Worm (Caenorhabditis elegans) whole organism, young adult: ENCODE results near the gene T03F6.6.

ENCODE experiments used
- B0035.1 ChIP-seq: sonication (generic microtip); optimal IDR thresholded peaks from 2 replicates; lab custom pipeline; 2016; ENCODE audit warnings: missing genetic modification characterization, mild to moderate bottlenecking, missing compliant biosample characterization, missing genotype, missing genetic modification reagents
- B0336.3 ChIP-seq: fragments of 200-800 bp; sonication (Bioruptor generic); IDR thresholded peaks from 2 replicates; pipeline ENCODE4 v1.3.6; 2022; ENCODE audit warnings: missing genetic modification characterization, missing compliant biosample characterization
- F39B2.1 ChIP-seq: fragments of 200-800 bp; sonication (Bioruptor generic); IDR thresholded peaks from 2 replicates; pipeline ENCODE4 v1.3.6; 2022; ENCODE audit warnings: missing genetic modification reagents, missing genetic modification characterization, missing compliant biosample characterization
- F52B5.7 ChIP-seq: sonication (generic microtip); optimal IDR thresholded peaks from 2 replicates; lab custom pipeline; 2016; ENCODE audit warnings: mild to moderate bottlenecking, missing genetic modification characterization, missing compliant biosample characterization
- K11D2.4 ChIP-seq: fragments of 200-800 bp; sonication (Bioruptor generic); IDR thresholded peaks from 2 replicates; pipeline ENCODE4 v1.3.6; 2022; ENCODE audit warnings: missing genetic modification reagents, missing genetic modification characterization, missing compliant biosample characterization
- T26A5.8 ChIP-seq: sonication (generic microtip); optimal IDR thresholded peaks from 2 replicates; lab custom pipeline; 2016; ENCODE audit warnings: missing genetic modification characterization, missing compliant biosample characterization
- athp-1 ChIP-seq: sonication (generic microtip); optimal IDR thresholded peaks from 2 replicates; lab custom pipeline; 2017; ENCODE audit warnings: mild to moderate bottlenecking, missing genetic modification characterization, missing compliant biosample characterization
- cebp-1 ChIP-seq, 2 experiments: fragments of 200-800 bp in 1 of 2; sonication (Bioruptor generic) in 1 of 2; sonication (generic microtip) in 1 of 2; IDR thresholded peaks in 1 of 2; optimal IDR thresholded peaks in 1 of 2; 2 replicates each; pipeline versions ENCODE4 v1.3.6 to Lab custom; 2017 to 2022; ENCODE audit warnings: missing compliant biosample characterization in 2 of 2, missing genetic modification characterization in 2 of 2, mild to moderate bottlenecking in 1 of 2, missing genetic modification reagents in 1 of 2, moderate library complexity in 1 of 2
- cebp-2 ChIP-seq: fragments of 200-800 bp; sonication (Bioruptor generic); IDR thresholded peaks from 2 replicates; pipeline ENCODE4 v1.3.6; 2022; ENCODE audit warnings: missing genetic modification characterization, missing compliant biosample characterization
- ceh-40 ChIP-seq: fragments of 200-800 bp; sonication (Bioruptor generic); IDR thresholded peaks from 2 replicates; pipeline ENCODE4 v1.3.6; 2022; ENCODE audit warnings: missing genetic modification characterization, missing compliant biosample characterization
- ceh-91 ChIP-seq: fragments of 200-800 bp; sonication (Bioruptor generic); IDR thresholded peaks from 2 replicates; pipeline ENCODE4 v1.3.6; 2022; ENCODE audit warnings: missing genetic modification reagents, missing genetic modification characterization, missing compliant biosample characterization
- die-1 ChIP-seq: sonication (generic microtip); optimal IDR thresholded peaks from 2 replicates; lab custom pipeline; 2016; ENCODE audit warnings: missing genotype, mild to moderate bottlenecking, missing genetic modification characterization, missing compliant biosample characterization
- dpl-1 ChIP-seq: fragments of 150-350 bp; optimal IDR thresholded peaks from 2 replicates; lab custom pipeline; 2014; ENCODE audit warnings: missing biosample characterization, missing genetic modification reagents, missing genetic modification characterization
- egl-44 ChIP-seq: fragments of 200-800 bp; sonication (Bioruptor generic); IDR thresholded peaks from 2 replicates; pipeline ENCODE4 v1.3.6; 2022; ENCODE audit warnings: missing genetic modification reagents, missing genetic modification characterization, missing compliant biosample characterization
- ekl-4 ChIP-seq: fragments of 200-800 bp; sonication (Bioruptor generic); IDR thresholded peaks from 2 replicates; pipeline ENCODE4 v1.3.6; 2022; ENCODE audit warnings: missing genetic modification reagents, missing genetic modification characterization, missing compliant biosample characterization
- hmg-20 ChIP-seq: fragments of 200-800 bp; sonication (Bioruptor generic); IDR thresholded peaks from 2 replicates; pipeline ENCODE4 v1.3.6; 2022; ENCODE audit warnings: missing genetic modification reagents, missing genetic modification characterization, missing compliant biosample characterization
- hrde-1 ChIP-seq: sonication (generic microtip); optimal IDR thresholded peaks from 2 replicates; lab custom pipeline; 2016; ENCODE audit warnings: missing genetic modification characterization, mild to moderate bottlenecking, missing compliant biosample characterization, moderate library complexity, missing genotype, missing genetic modification reagents, borderline replicate concordance
- hsf-1 ChIP-seq: fragments of 200-800 bp; sonication (Bioruptor generic); IDR thresholded peaks from 2 replicates; pipeline ENCODE4 v1.3.6; 2022; ENCODE audit warnings: missing genetic modification reagents, missing genetic modification characterization, missing compliant biosample characterization
- lin-26 ChIP-seq: fragments of 200-800 bp; sonication (Bioruptor generic); IDR thresholded peaks from 2 replicates; pipeline ENCODE4 v1.3.6; 2022; ENCODE audit warnings: missing genetic modification reagents, missing genetic modification characterization, missing compliant biosample characterization
- mcd-1 ChIP-seq: fragments of 200-800 bp; sonication (Bioruptor generic); IDR thresholded peaks from 2 replicates; pipeline ENCODE4 v1.3.6; 2022; ENCODE audit warnings: missing genetic modification reagents, missing genetic modification characterization, missing compliant biosample characterization
- mel-28 ChIP-seq: sonication (generic microtip); optimal IDR thresholded peaks from 2 replicates; lab custom pipeline; 2016; ENCODE audit warnings: borderline replicate concordance, mild to moderate bottlenecking, missing genetic modification characterization, missing compliant biosample characterization
- nhr-80 ChIP-seq: sonication (generic microtip); optimal IDR thresholded peaks from 2 replicates; lab custom pipeline; 2016; ENCODE audit warnings: missing genetic modification characterization, missing compliant biosample characterization
- pbrm-1 ChIP-seq: fragments of 200-800 bp; sonication (Bioruptor generic); IDR thresholded peaks from 2 replicates; pipeline ENCODE4 v1.3.6; 2022; ENCODE audit warnings: missing genetic modification reagents, missing genetic modification characterization, missing compliant biosample characterization
- snpc-4 ChIP-seq, 5 experiments: fragments of 150-350 bp in 1 of 5; sonication (generic microtip) in 4 of 5; optimal IDR thresholded peaks; 2 replicates each; lab custom pipeline; 2014 to 2018; ENCODE audit warnings: missing genetic modification characterization in 5 of 5, missing biosample characterization in 3 of 5, antibody characterized with exemption in 2 of 5, mild to moderate bottlenecking in 2 of 5, missing compliant biosample characterization in 2 of 5, missing genotype in 2 of 5, moderate library complexity in 2 of 5, missing genetic modification reagents in 1 of 5
- sptf-2 ChIP-seq: fragments of 200-800 bp; sonication (Bioruptor generic); optimal IDR thresholded peaks from 2 replicates; lab custom pipeline; 2018; ENCODE audit warnings: mild to moderate bottlenecking, missing genetic modification characterization, missing compliant biosample characterization
- tbp1 ChIP-seq: fragments of 200-800 bp; sonication (Bioruptor generic); optimal IDR thresholded peaks from 2 replicates; lab custom pipeline; 2018; ENCODE audit warnings: mild to moderate bottlenecking, missing genetic modification characterization, missing compliant biosample characterization
- unc-130 ChIP-seq: sonication (generic microtip); optimal IDR thresholded peaks from 2 replicates; lab custom pipeline; 2016; ENCODE audit warnings: missing genetic modification reagents, missing genetic modification characterization, missing compliant biosample characterization
- ztf-18 ChIP-seq: sonication (generic microtip); optimal IDR thresholded peaks from 2 replicates; lab custom pipeline; 2016; ENCODE audit warnings: missing genotype, mild to moderate bottlenecking, missing genetic modification characterization, missing compliant biosample characterization
- ztf-26 ChIP-seq: sonication (generic microtip); optimal IDR thresholded peaks from 2 replicates; lab custom pipeline; 2017; ENCODE audit warnings: missing genetic modification characterization, missing compliant biosample characterization

The T03F6.6 gene

DNA sequence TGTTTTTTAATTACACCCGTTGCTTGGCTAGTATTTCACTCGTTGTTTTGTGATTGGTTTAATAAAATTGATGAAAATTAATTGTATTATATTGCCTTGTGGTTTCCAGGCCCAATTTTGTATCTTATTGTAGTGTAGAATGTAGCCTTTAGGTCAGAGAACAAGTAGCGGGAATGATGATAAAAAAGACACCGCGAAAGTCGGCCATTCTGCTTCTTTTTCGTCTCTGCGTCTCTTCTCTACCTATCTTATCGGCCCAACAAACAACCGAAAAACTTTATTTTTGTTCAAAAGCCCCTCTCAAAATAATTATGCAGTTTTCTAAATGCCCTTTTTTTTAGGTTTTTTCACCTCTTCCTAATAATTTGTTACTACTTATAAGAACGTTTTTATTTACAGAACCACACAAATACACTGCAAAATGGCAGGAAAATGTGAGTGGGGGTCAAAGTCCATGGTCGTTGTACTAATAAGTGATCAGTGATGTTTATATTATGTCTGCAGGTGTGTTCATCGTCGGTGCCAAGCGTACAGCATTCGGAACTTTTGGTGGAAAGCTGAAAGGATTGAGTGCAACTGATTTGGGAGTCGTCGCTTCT, 35.5 kb downstream of the T03F6.6 start, which contains the start of gene acaa-2 (continued):
- TF ChIP-seq nhr-80 (tag; lab: Kevin White, UChicago) (peak; percentile 37), pbrm-1 (peak; percentile 9; the same call in 1 of the 2 replicates), snpc-4 (GFP tag; optimal IDR thresholded peaks at IDR 0.05; lab: Kevin White, UChicago) (no peak), snpc-4 (tag; optimal IDR thresholded peaks at IDR 0.05; lab: Kevin White, UChicago) (peak in 2 of 4 experiments; percentile 13 to 18)

DNA sequence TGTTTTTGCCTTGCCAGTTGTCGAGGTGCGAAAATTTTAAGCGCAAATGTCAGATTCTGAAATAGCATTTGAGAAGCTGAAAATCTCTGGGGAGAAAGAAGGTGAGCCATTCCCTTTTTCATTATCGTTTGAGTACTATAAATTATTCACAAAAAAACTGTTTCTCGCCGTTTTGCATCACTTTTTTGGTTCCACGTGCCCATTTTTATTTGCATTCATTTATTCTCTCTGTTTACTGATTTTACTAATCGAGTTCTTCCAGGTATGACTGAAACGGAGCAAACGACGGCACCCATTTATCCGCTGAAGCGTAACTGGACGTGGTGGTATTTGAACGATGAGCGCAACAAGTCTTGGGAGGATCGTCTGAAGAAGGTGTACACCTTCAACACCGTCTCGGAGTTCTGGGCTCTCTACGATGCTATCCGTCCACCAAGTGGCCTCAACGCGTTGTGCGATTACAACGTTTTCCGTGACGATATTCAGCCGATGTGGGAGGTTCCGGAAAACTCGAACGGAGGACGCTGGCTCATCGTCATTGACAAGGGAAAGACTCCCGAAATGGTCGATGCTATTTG, 36.4 kb downstream of the T03F6.6 start:
- TF ChIP-seq lin-26 (GFP tag; lab: Robert Waterston, UW) (peak; percentile 56; the same call in 1 of the 2 replicates), unc-130 (GFP tag; lab: Kevin White, UChicago) (no peak), ekl-4 (peak; percentile 66; the same call in 1 of the 2 replicates), egl-44 (GFP tag; lab: Robert Waterston, UW) (0 out of 2 replicates have a peak, but pooled peaks have one; percentile 34), cebp-1 (GFP tag; IDR thresholded peaks at IDR 0.05; lab: Robert Waterston, UW) (no peak), cebp-1 (tag; optimal IDR thresholded peaks at IDR 0.05; lab: Kevin White, UChicago) (peak; percentile 1), hsf-1 (GFP tag; lab: Robert Waterston, UW) (0 out of 2 replicates have a peak, but pooled peaks have one; percentile 9), pbrm-1 (0 out of 2 replicates have a peak, but pooled peaks have one; percentile 21), B0035.1 (tag; lab: Kevin White, UChicago) (no peak), mel-28 (no peak), hmg-20 (GFP tag; lab: Robert Waterston, UW) (no peak), ztf-18 (tag; lab: Kevin White, UChicago) (peak; percentile 56), hrde-1 (tag; lab: Kevin White, UChicago) (peak; percentile 26), athp-1 (tag; lab: Kevin White, UChicago) (peak; percentile 34), T26A5.8 (tag; lab: Kevin White, UChicago) (peak; percentile 35), B0336.3 (GFP tag; lab: Robert Waterston, UW) (peak; percentile 60)

DNA sequence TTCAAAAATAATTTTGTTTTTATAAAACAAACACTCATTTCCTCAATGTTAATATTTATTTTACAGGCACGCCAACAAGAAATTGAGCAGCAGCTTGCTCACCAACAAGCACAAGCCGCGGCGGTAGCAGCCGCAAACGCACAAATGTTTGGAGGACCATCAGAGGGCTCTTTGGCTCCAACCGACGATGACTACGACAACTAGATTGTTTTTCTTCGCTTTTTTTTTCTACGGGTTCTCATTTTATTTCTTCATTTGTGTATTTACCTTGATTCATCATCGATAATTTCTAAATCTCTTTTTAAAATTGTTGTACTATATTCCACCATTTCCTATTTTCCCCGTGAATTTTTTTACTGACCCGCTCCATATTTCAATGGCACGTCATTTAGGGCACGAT, 37.0 kb downstream of the T03F6.6 start, which contains the start of gene ife-1:
ife-1 (plus strand) TSS at position 301 of the 400 bp plus-strand sequence.
- no peak for TF ChIP-seq dpl-1
- no peak for TF ChIP-seq die-1 (tag; lab: Kevin White, UChicago)
- no peak for TF ChIP-seq ztf-26 (tag; lab: Kevin White, UChicago)
- TF ChIP-seq ceh-40 = no peak
- no peak for TF ChIP-seq F39B2.1 (GFP tag; lab: Robert Waterston, UW)
- TF ChIP-seq ekl-4 = no peak

DNA sequence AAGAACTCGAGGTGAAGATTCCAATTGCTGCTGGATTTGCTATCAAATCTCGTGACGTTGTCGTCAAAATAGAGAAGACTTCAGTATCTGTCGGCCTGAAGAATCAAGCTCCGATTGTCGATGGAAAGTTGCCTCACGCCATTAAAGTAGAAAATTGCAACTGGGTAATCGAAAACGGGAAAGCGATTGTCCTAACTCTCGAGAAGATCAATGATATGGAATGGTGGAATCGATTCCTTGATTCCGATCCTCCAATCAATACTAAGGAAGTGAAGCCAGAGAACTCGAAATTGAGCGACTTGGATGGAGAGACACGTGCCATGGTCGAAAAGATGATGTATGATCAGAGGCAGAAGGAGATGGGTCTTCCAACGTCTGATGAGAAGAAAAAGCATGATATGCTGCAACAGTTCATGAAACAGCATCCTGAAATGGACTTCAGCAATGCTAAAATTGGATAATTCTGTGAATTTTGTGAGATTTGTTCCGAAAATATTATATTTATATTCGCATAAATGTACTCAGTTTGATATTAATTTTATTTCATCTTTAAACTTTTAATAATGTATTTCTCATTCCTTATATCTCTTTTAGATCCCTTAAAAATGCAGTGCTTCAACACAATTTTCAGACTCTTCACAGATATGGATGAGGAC, 37.9 kb downstream of the T03F6.6 start, which contains the start of gene dro-1:
dro-1 (plus strand) TSS at position 606 of the 656 bp plus-strand sequence.
- TF ChIP-seq cebp-2 (GFP tag; lab: Robert Waterston, UW) = no peak
- no peak for TF ChIP-seq F52B5.7
- no peak for TF ChIP-seq tbp1 (GFP tag; lab: Kevin White, UChicago)
- TF ChIP-seq mcd-1 (GFP tag; lab: Robert Waterston, UW) = no peak
- TF ChIP-seq ceh-91 (GFP tag; lab: Robert Waterston, UW) = no peak
- TF ChIP-seq K11D2.4 = no peak
- TF ChIP-seq hrde-1 (tag; lab: Kevin White, UChicago) = no peak
- no peak for TF ChIP-seq sptf-2 (GFP tag; lab: Kevin White, UChicago)
